Worm (Caenorhabditis elegans) whole organism, L4/young adult: ENCODE results near the gene fbxa-154.

Experiments
- W03F9.2 ChIP-seq: fragments of 150-350 bp; optimal IDR thresholded peaks from 2 replicates; lab custom pipeline; 2014; ENCODE audit warnings: missing biosample characterization, missing genetic modification characterization
- him-1 ChIP-seq: sonication (generic microtip); optimal IDR thresholded peaks from 2 replicates; lab custom pipeline; 2016; ENCODE audit warnings: missing genotype, missing genetic modification reagents, missing genetic modification characterization, missing compliant biosample characterization

DNA sequence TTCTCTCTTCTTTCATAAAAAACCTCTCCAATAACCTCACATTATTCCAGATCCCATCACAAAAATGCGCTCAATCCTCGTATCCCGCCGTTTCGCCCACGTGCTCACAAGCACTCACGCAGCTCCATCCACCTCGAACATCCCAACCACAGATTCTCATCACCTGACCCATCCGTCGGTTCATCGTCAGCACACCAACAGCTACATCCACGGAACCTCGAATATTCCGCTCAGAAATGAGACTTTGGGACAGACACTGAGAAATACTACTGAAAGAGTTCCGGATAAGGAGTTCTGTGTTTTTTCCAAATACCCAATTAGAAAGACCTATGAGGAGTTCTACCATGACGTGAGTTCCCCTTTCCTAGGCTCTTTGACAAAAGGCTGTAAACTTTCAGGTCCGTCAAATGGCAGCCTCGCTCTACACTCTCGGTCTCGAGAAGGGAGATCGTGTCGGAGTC is 37.6 kb downstream of the fbxa-154 start, which contains the start of gene acs-2:
- TF ChIP-seq W03F9.2 (tag; lab: Kevin White, UChicago) (no peak), him-1 (no peak)
